Worm (Caenorhabditis elegans) whole organism, late embryonic: Measurements from ENCODE around the gene R07B7.9.

Experiments used
- C08G9.2 ChIP-seq: sonication (generic microtip); optimal IDR thresholded peaks from 2 replicates; lab custom pipeline; 2016; ENCODE audit warnings: mild to moderate bottlenecking, missing genetic modification characterization, moderate library complexity, missing compliant biosample characterization
- C38D4.7 ChIP-seq: fragments of 200-800 bp; sonication (Bioruptor generic); optimal IDR thresholded peaks from 2 replicates; lab custom pipeline; 2018; ENCODE audit warnings: mild to moderate bottlenecking, missing genetic modification characterization, moderate library complexity, missing compliant biosample characterization
- F13H6.1 ChIP-seq: sonication (generic microtip); optimal IDR thresholded peaks from 2 replicates; lab custom pipeline; 2016; ENCODE audit warnings: missing genetic modification characterization, missing compliant biosample characterization
- K02D7.2 ChIP-seq: sonication (generic microtip); optimal IDR thresholded peaks from 2 replicates; lab custom pipeline; 2017; ENCODE audit warnings: mild to moderate bottlenecking, missing genetic modification characterization, missing compliant biosample characterization
- Y22D7AL.16 ChIP-seq: sonication (generic microtip); optimal IDR thresholded peaks from 2 replicates; lab custom pipeline; 2016; ENCODE audit warnings: missing genetic modification characterization, missing compliant biosample characterization
- ahr-1 ChIP-seq: sonication (generic microtip); optimal IDR thresholded peaks from 2 replicates; lab custom pipeline; 2016; ENCODE audit warnings: missing genetic modification characterization, missing compliant biosample characterization
- ama-1 ChIP-seq: fragments of 150-350 bp; optimal IDR thresholded peaks from 2 replicates; lab custom pipeline; 2014
- ceh-19 ChIP-seq: fragments of 200-800 bp; sonication (Bioruptor generic); optimal IDR thresholded peaks from 2 replicates; lab custom pipeline; 2018; ENCODE audit warnings: mild to moderate bottlenecking, missing genetic modification characterization, missing compliant biosample characterization
- ceh-2 ChIP-seq: sonication (generic microtip); optimal IDR thresholded peaks from 2 replicates; lab custom pipeline; 2016; ENCODE audit warnings: missing genotype, missing genetic modification characterization, missing compliant biosample characterization
- ceh-22 ChIP-seq: sonication (generic microtip); optimal IDR thresholded peaks from 2 replicates; lab custom pipeline; 2017; ENCODE audit warnings: missing biosample characterization, missing genetic modification characterization
- ceh-30 ChIP-seq: fragments of 150-350 bp; optimal IDR thresholded peaks from 2 replicates; lab custom pipeline; 2014; ENCODE audit warnings: missing biosample characterization, missing genetic modification characterization
- ceh-45 ChIP-seq: fragments of 200-800 bp; sonication (Bioruptor generic); IDR thresholded peaks from 2 replicates; pipeline ENCODE4 v1.3.6; 2022; ENCODE audit warnings: missing genetic modification reagents, missing genetic modification characterization, missing compliant biosample characterization
- ceh-6 ChIP-seq: fragments of 200-800 bp; sonication (Bioruptor generic); optimal IDR thresholded peaks from 2 replicates; lab custom pipeline; 2018; ENCODE audit warnings: mild to moderate bottlenecking, missing genetic modification characterization, missing compliant biosample characterization
- ceh-9 ChIP-seq: sonication (generic microtip); optimal IDR thresholded peaks from 2 replicates; lab custom pipeline; 2016; ENCODE audit warnings: mild to moderate bottlenecking, missing genetic modification characterization, inconsistent platforms, missing compliant biosample characterization
- dmd-4 ChIP-seq: sonication (generic microtip); optimal IDR thresholded peaks from 2 replicates; lab custom pipeline; 2016; ENCODE audit warnings: borderline replicate concordance, missing genetic modification characterization, missing compliant biosample characterization
- eyg-1 ChIP-seq: sonication (generic microtip); optimal IDR thresholded peaks from 2 replicates; lab custom pipeline; 2016; ENCODE audit warnings: missing genotype, missing genetic modification characterization, missing compliant biosample characterization
- fkh-6 ChIP-seq: sonication (generic microtip); optimal IDR thresholded peaks from 2 replicates; lab custom pipeline; 2016; ENCODE audit warnings: missing genetic modification characterization, missing compliant biosample characterization
- hlh-15 ChIP-seq: sonication (generic microtip); optimal IDR thresholded peaks from 2 replicates; lab custom pipeline; 2016; ENCODE audit warnings: missing genetic modification characterization, missing compliant biosample characterization
- hlh-30 ChIP-seq: sonication (generic microtip); optimal IDR thresholded peaks from 2 replicates; lab custom pipeline; 2017; ENCODE audit warnings: antibody characterized with exemption, missing genetic modification characterization, missing compliant biosample characterization; ENCODE audit not compliant: insufficient read depth
- nfya-1 ChIP-seq: sonication (generic microtip); optimal IDR thresholded peaks from 2 replicates; lab custom pipeline; 2017; ENCODE audit warnings: missing genetic modification characterization, mild to moderate bottlenecking, missing compliant biosample characterization, antibody characterized with exemption, moderate library complexity
- npax-4 ChIP-seq: sonication (generic microtip); optimal IDR thresholded peaks from 2 replicates; lab custom pipeline; 2016; ENCODE audit warnings: missing genetic modification characterization, missing compliant biosample characterization
- odd-2 ChIP-seq: sonication (generic microtip); optimal IDR thresholded peaks from 2 replicates; lab custom pipeline; 2017; ENCODE audit warnings: antibody characterized with exemption, mild to moderate bottlenecking, missing genetic modification characterization, missing compliant biosample characterization
- pag-3 ChIP-seq: sonication (generic microtip); optimal IDR thresholded peaks from 2 replicates; lab custom pipeline; 2016; ENCODE audit warnings: missing compliant biosample characterization, missing genetic modification characterization, borderline replicate concordance
- pat-9 ChIP-seq: fragments of 200-800 bp; sonication (Bioruptor generic); optimal IDR thresholded peaks from 2 replicates; lab custom pipeline; 2018; ENCODE audit warnings: mild to moderate bottlenecking, missing genetic modification characterization, moderate library complexity, missing compliant biosample characterization
- pax-1 ChIP-seq: fragments of 150-350 bp; optimal IDR thresholded peaks from 2 replicates; lab custom pipeline; 2014; ENCODE audit warnings: missing biosample characterization, missing genetic modification characterization
- pha-2 ChIP-seq: sonication (generic microtip); optimal IDR thresholded peaks from 2 replicates; lab custom pipeline; 2017; ENCODE audit warnings: mild to moderate bottlenecking, missing genetic modification characterization, missing compliant biosample characterization
- ref-2 ChIP-seq: sonication (generic microtip); optimal IDR thresholded peaks from 2 replicates; lab custom pipeline; 2016; ENCODE audit warnings: missing genetic modification characterization, missing compliant biosample characterization
- sox-4 ChIP-seq: sonication (generic microtip); optimal IDR thresholded peaks from 2 replicates; lab custom pipeline; 2017; ENCODE audit warnings: mild to moderate bottlenecking, missing genetic modification characterization, inconsistent platforms, missing compliant biosample characterization
- syd-9 ChIP-seq: sonication (generic microtip); optimal IDR thresholded peaks from 2 replicates; lab custom pipeline; 2016; ENCODE audit warnings: mild to moderate bottlenecking, missing genetic modification characterization, moderate library complexity, missing compliant biosample characterization
- ttx-3 ChIP-seq: sonication (generic microtip); optimal IDR thresholded peaks from 2 replicates; lab custom pipeline; 2016; ENCODE audit warnings: missing genetic modification reagents, missing genetic modification characterization, missing compliant biosample characterization
- unc-3 ChIP-seq, 2 experiments: fragments of 200-800 bp in 1 of 2; sonication (Bioruptor generic) in 1 of 2; sonication (generic microtip) in 1 of 2; conservative IDR thresholded peaks in 1 of 2; optimal IDR thresholded peaks in 1 of 2; 2 replicates each; pipeline versions ENCODE4 v1.3.6 to Lab custom; 2016 to 2022; ENCODE audit warnings: missing compliant biosample characterization in 2 of 2, missing genetic modification characterization in 2 of 2, missing genetic modification reagents in 1 of 2
- unc-55 ChIP-seq: sonication (generic microtip); optimal IDR thresholded peaks from 2 replicates; lab custom pipeline; 2017; ENCODE audit warnings: missing biosample characterization, missing genetic modification reagents, missing genetic modification characterization
- ztf-16 ChIP-seq: sonication (generic microtip); optimal IDR thresholded peaks from 2 replicates; lab custom pipeline; 2017; ENCODE audit warnings: missing genetic modification characterization, missing compliant biosample characterization

The R07B7.9 gene

DNA sequence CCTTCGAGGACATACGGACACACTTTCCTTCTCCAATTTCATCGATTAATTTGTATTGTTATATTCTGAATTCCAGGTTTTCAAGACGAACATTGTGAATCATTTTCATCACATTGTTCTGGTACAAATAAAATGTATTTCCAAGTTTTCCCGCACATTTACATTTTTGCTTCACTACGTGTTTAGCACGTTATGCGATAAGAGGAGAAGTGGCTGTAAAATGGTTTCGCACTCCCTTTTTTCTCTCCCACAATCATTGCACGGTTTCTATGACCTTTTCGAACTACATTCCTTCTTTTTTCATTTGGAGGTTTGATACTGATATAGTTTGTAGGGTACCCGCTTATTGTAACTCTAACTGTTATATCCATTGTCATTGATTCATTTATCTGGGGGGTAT is 33.6 kb upstream of the R07B7.9 start:
- no peak for TF ChIP-seq npax-4 (tag; lab: Kevin White, UChicago)
- no peak for TF ChIP-seq ceh-9 (tag; lab: Kevin White, UChicago)

DNA sequence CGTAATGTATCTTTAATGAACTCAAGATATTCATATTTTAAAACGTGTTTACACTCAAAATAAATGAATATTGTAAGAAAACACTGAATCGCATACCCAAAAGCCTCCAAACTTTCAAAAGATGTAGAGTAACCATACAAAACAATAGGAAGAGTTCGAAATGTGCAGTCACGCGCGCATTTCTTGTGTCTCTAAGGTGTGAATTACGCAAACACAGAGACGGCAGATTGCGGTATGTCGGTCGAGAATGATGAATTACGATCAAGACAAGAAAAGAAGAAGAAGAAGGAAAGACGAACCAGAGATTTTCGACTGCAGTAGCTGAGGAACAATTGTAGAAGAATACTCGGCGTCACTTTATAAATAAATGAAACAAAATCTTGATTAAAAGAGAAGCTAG is 31.3 kb upstream of the R07B7.9 start, which contains the start of gene lhpp-1:
Gene lhpp-1, minus strand, starts transcription at position 354 of the 400 bp plus-strand sequence.
- no peak for TF ChIP-seq ahr-1 (tag; lab: Kevin White, UChicago)
- peak; percentile 55 for TF ChIP-seq hlh-30
- TF ChIP-seq unc-55 (GFP tag; lab: Kevin White, UChicago), result peak; percentile 33

DNA sequence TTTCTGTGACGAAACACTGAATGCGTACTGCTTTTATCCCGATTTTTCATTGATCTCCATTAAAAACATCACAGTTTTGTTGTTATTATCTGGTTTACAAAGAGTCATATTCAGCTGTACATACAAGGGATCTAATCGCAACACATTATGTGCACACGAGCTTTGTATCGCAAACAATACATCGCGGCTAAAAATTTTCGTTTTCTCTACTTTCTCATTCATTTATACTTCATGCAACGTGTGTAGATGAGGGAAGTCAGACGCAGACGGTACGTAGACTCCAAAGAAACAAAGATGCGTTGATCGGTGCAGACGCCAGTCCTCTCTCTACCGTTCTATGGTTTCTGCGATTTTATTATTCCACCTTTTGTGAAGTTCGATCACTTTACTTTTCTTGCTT is 26.7 kb upstream of the R07B7.9 start, which contains the start of gene nhr-136:
Gene nhr-136, plus strand, starts transcription at position 301 of the 400 bp plus-strand sequence.
- TF ChIP-seq ceh-6 (GFP tag; lab: Kevin White, UChicago) (no peak), ama-1 (lab: Kevin White, UChicago) (no peak), ceh-22 (tag; lab: Kevin White, UChicago) (no peak), fkh-6 (tag; lab: Kevin White, UChicago) (no peak), C08G9.2 (tag; lab: Kevin White, UChicago) (no peak), unc-3 (GFP tag; conservative IDR thresholded peaks at IDR 0.05; lab: Robert Waterston, UW) (no peak), unc-3 (tag; optimal IDR thresholded peaks at IDR 0.05; lab: Kevin White, UChicago) (no peak)

DNA sequence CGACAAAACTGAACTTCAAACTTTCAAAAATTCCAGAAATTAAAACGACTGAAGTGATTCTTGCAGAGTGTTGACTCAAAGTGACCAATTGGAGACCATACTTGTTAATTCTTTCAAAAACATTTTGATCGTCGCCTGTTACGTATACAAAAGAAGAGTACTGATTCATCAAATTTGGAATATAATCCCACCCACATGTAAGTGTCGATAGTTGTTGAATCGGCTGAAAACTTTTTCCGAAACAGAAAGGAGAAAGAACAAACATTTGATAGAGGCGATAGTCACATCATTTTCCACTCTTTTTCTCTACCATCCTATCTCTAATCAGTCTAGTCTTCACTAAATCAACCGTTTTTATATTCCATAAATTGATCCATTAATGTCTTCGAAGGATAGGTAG is 23.7 kb upstream of the R07B7.9 start, which contains the start of gene nhr-153:
Gene nhr-153, plus strand, starts transcription at position 301 of the 400 bp plus-strand sequence.
- TF ChIP-seq ceh-2 (tag; lab: Kevin White, UChicago), result no peak

DNA sequence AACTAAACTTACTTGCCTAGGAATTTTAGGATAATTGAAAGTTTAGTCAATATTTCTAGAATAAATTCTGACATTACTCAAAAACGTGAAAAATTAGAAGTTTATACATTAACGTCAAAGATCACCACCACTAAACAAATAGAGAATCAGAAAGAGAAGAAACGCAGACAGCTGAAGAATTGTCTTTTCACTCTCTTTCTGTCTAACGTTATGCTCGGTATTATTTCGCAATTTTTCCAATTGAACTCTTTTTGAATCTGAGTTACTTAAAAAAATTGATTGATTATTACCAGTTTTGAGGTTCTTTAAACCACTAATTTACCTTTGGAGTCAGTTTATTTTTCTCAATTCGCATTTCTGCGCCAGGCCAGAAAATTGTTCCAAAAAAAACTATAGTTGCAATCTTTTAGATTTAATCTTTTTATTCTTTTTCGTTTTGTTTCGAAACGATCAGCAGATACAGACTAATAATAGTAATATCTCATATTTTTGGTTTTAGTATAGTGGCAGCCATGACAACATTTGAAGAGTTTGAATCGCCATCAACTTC is 20.7 kb upstream of the R07B7.9 start, which contains the start of gene nhr-154:
Gene nhr-154, plus strand, starts transcription at position 500 of the 550 bp plus-strand sequence.
- TF ChIP-seq ceh-19 (GFP tag; lab: Kevin White, UChicago), result no peak
- no peak for TF ChIP-seq pha-2 (tag; lab: Kevin White, UChicago)
- no peak for TF ChIP-seq ahr-1 (tag; lab: Kevin White, UChicago)
- TF ChIP-seq eyg-1 (tag; lab: Kevin White, UChicago), result no peak
- TF ChIP-seq ceh-22 (tag; lab: Kevin White, UChicago), result no peak
- no peak for TF ChIP-seq pax-1 (tag; lab: Kevin White, UChicago)
- TF ChIP-seq Y22D7AL.16 (tag; lab: Kevin White, UChicago), result no peak
- no peak for TF ChIP-seq nfya-1 (tag; lab: Kevin White, UChicago)
- TF ChIP-seq hlh-30, result no peak
- TF ChIP-seq odd-2 (tag; lab: Kevin White, UChicago), result no peak
- TF ChIP-seq C38D4.7 (GFP tag; lab: Kevin White, UChicago), result no peak
- no peak for TF ChIP-seq hlh-15 (tag; lab: Kevin White, UChicago)

DNA sequence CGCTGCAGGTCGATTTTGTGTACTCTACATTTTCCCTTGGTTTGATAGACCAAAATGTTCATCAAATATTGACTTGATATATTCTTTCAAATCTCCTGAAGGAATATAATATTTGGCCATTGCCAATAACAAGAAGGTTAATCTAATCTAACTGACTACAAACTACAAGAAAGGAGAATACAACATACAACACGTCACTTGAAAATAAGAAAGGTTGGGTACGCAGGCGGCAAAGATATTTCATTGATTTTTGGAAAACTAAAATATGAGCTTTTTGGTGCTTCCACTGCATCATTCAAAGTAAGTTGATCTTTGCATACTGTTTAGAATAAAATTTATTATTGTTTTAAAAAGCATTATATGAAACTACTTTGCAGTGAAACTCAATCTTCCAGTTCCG is 17.9 kb upstream of the R07B7.9 start, which contains the start of gene nhr-209:
Gene nhr-209, plus strand, starts transcription at position 27 of the 400 bp plus-strand sequence.
- TF ChIP-seq sox-4 (no peak), ttx-3 (no peak), K02D7.2 (no peak), ceh-30 (no peak), dmd-4 (no peak), hlh-30 (no peak), F13H6.1 (tag; lab: Kevin White, UChicago) (no peak), ceh-19 (GFP tag; lab: Kevin White, UChicago) (no peak), pax-1 (tag; lab: Kevin White, UChicago) (no peak), pag-3 (tag; lab: Kevin White, UChicago) (no peak), pha-2 (tag; lab: Kevin White, UChicago) (no peak), ceh-45 (GFP tag; lab: Robert Waterston, UW) (no peak), ztf-16 (tag; lab: Kevin White, UChicago) (no peak), C08G9.2 (tag; lab: Kevin White, UChicago) (no peak), pat-9 (tag; lab: Kevin White, UChicago) (no peak), ref-2 (no peak), syd-9 (tag; lab: Kevin White, UChicago) (no peak)
